Worm (Caenorhabditis elegans) whole organism, mixed stage, embryonic: ENCODE results near the gene dpf-6.

Experiments used
- elt-1 ChIP-seq: sonication (generic microtip); optimal IDR thresholded peaks from 2 replicates; lab custom pipeline; 2017; ENCODE audit warnings: missing genetic modification characterization, mild to moderate bottlenecking, missing compliant biosample characterization, antibody characterized with exemption, moderate library complexity, borderline replicate concordance; ENCODE audit not compliant: insufficient read depth
- elt-3 ChIP-seq: fragments of 150-350 bp; optimal IDR thresholded peaks from 2 replicates; lab custom pipeline; 2014; ENCODE audit warnings: missing biosample characterization, missing genetic modification characterization
- mab-5 ChIP-seq: fragments of 150-350 bp; optimal IDR thresholded peaks from 2 replicates; lab custom pipeline; 2014; ENCODE audit warnings: missing biosample characterization, missing genetic modification characterization
- nhr-237 ChIP-seq: fragments of 150-350 bp; optimal IDR thresholded peaks from 2 replicates; lab custom pipeline; 2014; ENCODE audit warnings: missing biosample characterization, missing genetic modification characterization
- unc-120 ChIP-seq: sonication (generic microtip); optimal IDR thresholded peaks from 2 replicates; lab custom pipeline; 2017; ENCODE audit warnings: missing genetic modification characterization, missing compliant biosample characterization; ENCODE audit not compliant: poor library complexity, severe bottlenecking

DNA sequence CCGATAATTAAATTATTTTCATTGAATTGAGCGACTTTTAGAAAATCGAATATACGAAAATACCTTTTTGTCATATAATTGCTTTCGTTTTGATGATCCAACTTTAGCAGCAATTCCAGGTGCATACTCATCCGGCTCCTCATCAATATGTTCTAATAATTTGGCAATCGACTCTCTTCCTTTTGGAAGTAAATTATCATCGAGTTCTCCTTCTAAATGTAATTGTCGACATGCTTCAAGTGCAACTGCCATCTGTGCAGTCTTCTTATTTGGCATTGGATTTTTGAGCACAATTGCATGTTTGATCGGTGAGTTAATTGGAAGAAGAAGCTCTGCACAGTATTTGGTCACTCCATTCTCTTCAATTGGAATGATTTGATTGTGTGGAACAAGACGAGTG is 39.1 kb downstream of the dpf-6 start:
- TF ChIP-seq nhr-237 (tag; lab: Kevin White, UChicago) (no peak), unc-120 (tag; lab: Kevin White, UChicago) (no peak), elt-3 (no peak), mab-5 (tag; lab: Kevin White, UChicago) (no peak), elt-1 (tag; lab: Kevin White, UChicago) (no peak)
